Worm (Caenorhabditis elegans): ENCODE data around the gene F59B2.3.

DNA sequence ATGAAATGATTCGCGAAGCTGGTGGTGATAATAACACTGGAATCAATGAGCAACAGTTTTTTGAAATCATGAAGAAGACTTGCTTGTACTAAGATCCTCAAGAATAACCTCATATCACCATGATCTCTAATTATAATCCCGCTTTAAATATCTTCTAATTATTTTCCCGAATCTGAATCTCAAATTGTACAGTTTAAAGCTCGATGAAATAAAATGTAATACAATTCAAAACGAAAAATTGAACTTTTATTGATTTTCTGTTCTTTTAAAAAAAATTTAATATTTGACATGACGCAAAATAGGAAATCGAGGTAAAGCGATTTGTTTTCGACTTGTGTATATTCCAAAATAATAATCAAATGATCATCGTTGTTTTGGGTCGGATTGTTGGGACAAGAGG, 24.7 kb downstream of the F59B2.3 start:
- TF ChIP-seq sox-4 (tag; optimal IDR thresholded peaks at IDR 0.05) = no peak
- no peak for TF ChIP-seq zag-1 (tag; optimal IDR thresholded peaks at IDR 0.05)
- no peak for TF ChIP-seq lin-35 (GFP tag; optimal IDR thresholded peaks at IDR 0.05)
- TF ChIP-seq aha-1 (tag; optimal IDR thresholded peaks at IDR 0.05) = no peak
